Worm (Caenorhabditis elegans) whole organism, L4 larva: Measurements from ENCODE around the gene T24D5.3.

Experiments used
- F10B5.3 ChIP-seq: sonication (generic microtip); optimal IDR thresholded peaks from 2 replicates; lab custom pipeline; 2016; ENCODE audit warnings: mild to moderate bottlenecking, missing genetic modification characterization, missing compliant biosample characterization
- F26F4.8 ChIP-seq: fragments of 200-800 bp; sonication (Bioruptor generic); conservative IDR thresholded peaks from 2 replicates; pipeline ENCODE4 v1.3.6; 2022; ENCODE audit warnings: missing genetic modification characterization, missing compliant biosample characterization
- F49E8.2 ChIP-seq: sonication (generic microtip); optimal IDR thresholded peaks from 2 replicates; lab custom pipeline; 2016; ENCODE audit warnings: missing compliant biosample characterization, mild to moderate bottlenecking, missing genetic modification characterization, borderline replicate concordance
- R02D3.7 ChIP-seq: fragments of 150-350 bp; sonication (generic microtip); optimal IDR thresholded peaks from 3 replicates; lab custom pipeline; 2014; ENCODE audit warnings: missing biosample characterization, missing genetic modification characterization
- T26A8.4 ChIP-seq: fragments of 200-800 bp; sonication (Bioruptor generic); IDR thresholded peaks from 2 replicates; pipeline ENCODE4 v1.3.6; 2022; ENCODE audit warnings: missing genetic modification characterization, missing compliant biosample characterization
- Y105C5A.15 ChIP-seq: fragments of 200-800 bp; sonication (Bioruptor generic); IDR thresholded peaks from 2 replicates; pipeline ENCODE4 v1.3.6; 2022; ENCODE audit warnings: missing genetic modification characterization, missing compliant biosample characterization
- Y5F2A.4 ChIP-seq: fragments of 200-800 bp; sonication (Bioruptor generic); optimal IDR thresholded peaks from 2 replicates; lab custom pipeline; 2018; ENCODE audit warnings: mild to moderate bottlenecking, missing genetic modification characterization, missing compliant biosample characterization
- arid-1 ChIP-seq: fragments of 200-800 bp; sonication (Bioruptor generic); conservative IDR thresholded peaks from 2 replicates; pipeline ENCODE4 v1.3.6; 2022; ENCODE audit warnings: missing genetic modification reagents, missing genetic modification characterization, missing compliant biosample characterization
- ceh-20 ChIP-seq: fragments of 200-800 bp; sonication (Bioruptor generic); IDR thresholded peaks from 2 replicates; pipeline ENCODE4 v1.3.6; 2022; ENCODE audit warnings: missing genetic modification reagents, missing genetic modification characterization, missing compliant biosample characterization
- ceh-28 ChIP-seq: fragments of 150-350 bp; optimal IDR thresholded peaks from 2 replicates; lab custom pipeline; 2014; ENCODE audit warnings: missing biosample characterization, missing genetic modification reagents, missing genetic modification characterization
- ceh-44 ChIP-seq: fragments of 200-800 bp; sonication (Bioruptor generic); IDR thresholded peaks from 2 replicates; pipeline ENCODE4 v1.3.6; 2022; ENCODE audit warnings: missing genetic modification reagents, missing genetic modification characterization, missing compliant biosample characterization
- ceh-82 ChIP-seq: sonication (generic microtip); optimal IDR thresholded peaks from 2 replicates; lab custom pipeline; 2017; ENCODE audit warnings: missing biosample characterization, missing genetic modification characterization
- ces-1 ChIP-seq: fragments of 150-350 bp; sonication (generic microtip); optimal IDR thresholded peaks from 4 replicates; lab custom pipeline; 2014; ENCODE audit warnings: missing biosample characterization, missing genetic modification reagents, missing genetic modification characterization
- cey-2 ChIP-seq: sonication (generic microtip); optimal IDR thresholded peaks from 3 replicates; lab custom pipeline; 2017; ENCODE audit warnings: missing genetic modification characterization, mild to moderate bottlenecking, missing compliant biosample characterization, antibody characterized with exemption, borderline replicate concordance; ENCODE audit not compliant: insufficient read depth
- daf-12 ChIP-seq: fragments of 150-350 bp; optimal IDR thresholded peaks from 2 replicates; lab custom pipeline; 2014; ENCODE audit warnings: missing biosample characterization, missing genetic modification reagents, missing genetic modification characterization
- daf-16 ChIP-seq, 3 experiments: sonication (generic microtip); optimal IDR thresholded peaks; 2 replicates each; lab custom pipeline; 2016 to 2017; ENCODE audit warnings: missing genetic modification characterization in 3 of 3, missing genetic modification reagents in 3 of 3, mild to moderate bottlenecking in 2 of 3, missing compliant biosample characterization in 2 of 3, missing biosample characterization in 1 of 3, moderate library complexity in 1 of 3
- daf-19 ChIP-seq: fragments of 200-800 bp; sonication (Bioruptor generic); conservative IDR thresholded peaks from 2 replicates; pipeline ENCODE4 v1.3.6; 2022; ENCODE audit warnings: missing genetic modification characterization, missing compliant biosample characterization
- dmd-6 ChIP-seq: fragments of 200-800 bp; sonication (Bioruptor generic); IDR thresholded peaks from 2 replicates; pipeline ENCODE4 v1.3.6; 2022; ENCODE audit warnings: missing genetic modification reagents, missing genetic modification characterization, missing compliant biosample characterization
- duxl-1 ChIP-seq: sonication (generic microtip); optimal IDR thresholded peaks from 2 replicates; lab custom pipeline; 2016; ENCODE audit warnings: mild to moderate bottlenecking, missing genetic modification characterization, moderate library complexity, missing compliant biosample characterization; ENCODE audit not compliant: poor library complexity
- dve-1 ChIP-seq: sonication (generic microtip); optimal IDR thresholded peaks from 2 replicates; lab custom pipeline; 2017; ENCODE audit warnings: antibody characterized with exemption, mild to moderate bottlenecking, missing genetic modification characterization, missing compliant biosample characterization; ENCODE audit not compliant: insufficient read depth
- egl-27 ChIP-seq: sonication (generic microtip); optimal IDR thresholded peaks from 3 replicates; lab custom pipeline; 2017; ENCODE audit warnings: missing biosample characterization, missing genetic modification reagents, missing genetic modification characterization
- fos-1 ChIP-seq: fragments of 150-350 bp; optimal IDR thresholded peaks from 2 replicates; lab custom pipeline; 2014; ENCODE audit warnings: missing biosample characterization, missing genetic modification characterization
- hif-1 ChIP-seq, 2 experiments: sonication (generic microtip); optimal IDR thresholded peaks; 2 replicates each; lab custom pipeline; 2016 to 2017; ENCODE audit warnings: missing compliant biosample characterization in 2 of 2, missing genetic modification characterization in 2 of 2, missing genetic modification reagents in 2 of 2, missing genotype in 2 of 2, mild to moderate bottlenecking in 1 of 2
- hlh-11 ChIP-seq: fragments of 200-800 bp; sonication (Bioruptor generic); optimal IDR thresholded peaks from 2 replicates; lab custom pipeline; 2018; ENCODE audit warnings: mild to moderate bottlenecking, missing genetic modification characterization, missing compliant biosample characterization
- hlh-30 ChIP-seq: sonication (generic microtip); optimal IDR thresholded peaks from 2 replicates; lab custom pipeline; 2017; ENCODE audit warnings: antibody characterized with exemption, mild to moderate bottlenecking, missing genetic modification characterization, missing compliant biosample characterization; ENCODE audit not compliant: insufficient read depth
- hmg-1.1 ChIP-seq: fragments of 200-800 bp; sonication (Bioruptor generic); IDR thresholded peaks from 2 replicates; pipeline ENCODE4 v1.3.6; 2022; ENCODE audit warnings: missing genetic modification reagents, missing genetic modification characterization, missing compliant biosample characterization
- jun-1 ChIP-seq: fragments of 150-350 bp; optimal IDR thresholded peaks from 2 replicates; lab custom pipeline; 2014; ENCODE audit warnings: missing biosample characterization, missing genetic modification reagents, missing genetic modification characterization
- lin-13 ChIP-seq: fragments of 150-350 bp; optimal IDR thresholded peaks from 2 replicates; lab custom pipeline; 2014; ENCODE audit warnings: missing biosample characterization, missing genetic modification reagents, missing genetic modification characterization
- lin-15B ChIP-seq: fragments of 150-350 bp; sonication (generic microtip); optimal IDR thresholded peaks from 3 replicates; lab custom pipeline; 2014; ENCODE audit warnings: missing biosample characterization, missing genetic modification characterization
- lin-38 ChIP-seq: fragments of 200-800 bp; sonication (Bioruptor generic); IDR thresholded peaks from 2 replicates; pipeline ENCODE4 v1.3.6; 2022; ENCODE audit warnings: missing genetic modification reagents, missing genetic modification characterization, missing compliant biosample characterization
- lir-3 ChIP-seq: sonication (generic microtip); optimal IDR thresholded peaks from 2 replicates; lab custom pipeline; 2016; ENCODE audit warnings: mild to moderate bottlenecking, missing genetic modification characterization, missing compliant biosample characterization
- madf-5 ChIP-seq, 2 experiments: fragments of 200-800 bp; sonication (Bioruptor generic); IDR thresholded peaks; 2 replicates each; pipeline ENCODE4 v1.3.6; 2022; ENCODE audit warnings: missing compliant biosample characterization in 2 of 2, missing genetic modification characterization in 2 of 2
- mdl-1 ChIP-seq, 2 experiments: fragments of 150-350 bp in 1 of 2; sonication (generic microtip) in 1 of 2; optimal IDR thresholded peaks; 2 replicates each; lab custom pipeline; 2014 to 2017; ENCODE audit warnings: missing biosample characterization in 2 of 2, missing genetic modification characterization in 2 of 2
- mdt-29 ChIP-seq: fragments of 200-800 bp; sonication (Bioruptor generic); IDR thresholded peaks from 2 replicates; pipeline ENCODE4 v1.3.6; 2022; ENCODE audit warnings: missing genetic modification reagents, missing genetic modification characterization, missing compliant biosample characterization
- mep-1 ChIP-seq: fragments of 150-350 bp; sonication (generic microtip); optimal IDR thresholded peaks from 3 replicates; lab custom pipeline; 2014; ENCODE audit warnings: missing biosample characterization, missing genetic modification characterization
- mes-2 ChIP-seq: sonication (generic microtip); optimal IDR thresholded peaks from 2 replicates; lab custom pipeline; 2016; ENCODE audit warnings: missing genotype, mild to moderate bottlenecking, missing genetic modification characterization, missing compliant biosample characterization; ENCODE audit not compliant: poor library complexity, severe bottlenecking
- nhr-10 ChIP-seq: fragments of 150-350 bp; optimal IDR thresholded peaks from 2 replicates; lab custom pipeline; 2014; ENCODE audit warnings: missing biosample characterization, missing genetic modification characterization
- nhr-76 ChIP-seq: fragments of 150-350 bp; optimal IDR thresholded peaks from 2 replicates; lab custom pipeline; 2014; ENCODE audit warnings: missing biosample characterization, missing genetic modification characterization
- saeg-2 ChIP-seq: fragments of 200-800 bp; sonication (Bioruptor generic); IDR thresholded peaks from 2 replicates; pipeline ENCODE4 v1.3.6; 2022; ENCODE audit warnings: missing genetic modification reagents, missing genetic modification characterization, missing compliant biosample characterization
- sdz-12 ChIP-seq: fragments of 200-800 bp; sonication (Bioruptor generic); optimal IDR thresholded peaks from 2 replicates; lab custom pipeline; 2018; ENCODE audit warnings: mild to moderate bottlenecking, missing genetic modification characterization, missing compliant biosample characterization
- skn-1 ChIP-seq: fragments of 150-350 bp; optimal IDR thresholded peaks from 2 replicates; lab custom pipeline; 2014; ENCODE audit warnings: missing biosample characterization, missing genetic modification characterization
- snpc-4 ChIP-seq: fragments of 150-350 bp; optimal IDR thresholded peaks from 2 replicates; lab custom pipeline; 2014; ENCODE audit warnings: missing biosample characterization, missing genetic modification characterization
- spr-1 ChIP-seq: sonication (generic microtip); optimal IDR thresholded peaks from 2 replicates; lab custom pipeline; 2016; ENCODE audit warnings: mild to moderate bottlenecking, missing genetic modification characterization, missing compliant biosample characterization
- tag-97 ChIP-seq: fragments of 200-800 bp; sonication (Bioruptor generic); IDR thresholded peaks from 2 replicates; pipeline ENCODE4 v1.3.6; 2022; ENCODE audit warnings: missing genetic modification characterization, missing compliant biosample characterization
- tra-1 ChIP-seq: fragments of 200-800 bp; sonication (Bioruptor generic); IDR thresholded peaks from 2 replicates; pipeline ENCODE4 v1.3.6; 2022; ENCODE audit warnings: missing genetic modification reagents, missing genetic modification characterization, missing compliant biosample characterization
- unc-39 ChIP-seq: sonication (generic microtip); optimal IDR thresholded peaks from 2 replicates; lab custom pipeline; 2017; ENCODE audit warnings: missing biosample characterization, missing genetic modification characterization
- zag-1 ChIP-seq: fragments of 150-350 bp; optimal IDR thresholded peaks from 2 replicates; lab custom pipeline; 2014; ENCODE audit warnings: missing biosample characterization, missing genetic modification characterization
- zip-11 ChIP-seq: fragments of 200-800 bp; sonication (Bioruptor generic); IDR thresholded peaks from 2 replicates; pipeline ENCODE4 v1.3.6; 2022; ENCODE audit warnings: missing genetic modification characterization, missing compliant biosample characterization
- ztf-11 ChIP-seq: fragments of 150-350 bp; optimal IDR thresholded peaks from 2 replicates; lab custom pipeline; 2014; ENCODE audit warnings: missing biosample characterization, missing genetic modification characterization
- ztf-7 ChIP-seq: fragments of 150-350 bp; optimal IDR thresholded peaks from 2 replicates; lab custom pipeline; 2014; ENCODE audit warnings: missing biosample characterization, missing genetic modification characterization

T24D5.3 gene

DNA sequence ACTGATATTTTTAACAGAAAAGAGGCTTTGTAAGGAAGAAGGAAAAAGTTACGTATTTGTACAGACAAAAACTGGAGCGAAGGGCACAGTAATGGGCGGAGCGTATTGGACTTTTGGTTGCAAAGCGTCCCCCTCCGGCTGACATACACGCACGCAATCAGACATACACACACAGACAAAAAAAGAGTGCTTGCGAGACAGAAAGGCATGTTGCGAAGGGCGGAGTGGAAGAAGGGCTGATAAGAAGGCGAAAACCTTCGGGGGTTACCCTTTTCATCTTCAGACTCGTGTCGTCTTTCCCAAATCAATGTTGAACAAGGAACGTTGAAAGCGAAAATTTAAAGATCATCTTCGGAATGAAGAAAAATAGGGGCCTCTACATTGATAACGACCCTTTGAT is 50.7 kb downstream of the T24D5.3 start (continued):
- TF ChIP-seq hlh-30 (tag; lab: Kevin White, UChicago) (peak; percentile 72), mdt-29 (GFP tag; lab: Robert Waterston, UW) (no peak), saeg-2 (GFP tag; lab: Robert Waterston, UW) (0 out of 2 replicates have a peak, but pooled peaks have one; percentile 37), duxl-1 (tag; lab: Kevin White, UChicago) (no peak), lin-38 (GFP tag; lab: Robert Waterston, UW) (no peak; the same call in 1 of the 2 replicates), unc-39 (no peak), arid-1 (no peak), tag-97 (GFP tag; lab: Robert Waterston, UW) (no peak), snpc-4 (no peak), dmd-6 (GFP tag; lab: Robert Waterston, UW) (peak; percentile 89), ztf-11 (tag; lab: Kevin White, UChicago) (no peak), ceh-82 (tag; lab: Kevin White, UChicago) (no peak), jun-1 (peak; percentile 20), spr-1 (tag; lab: Kevin White, UChicago) (no peak), lin-13 (GFP tag; lab: Kevin White, UChicago) (peak; percentile 30), skn-1 (tag; lab: Kevin White, UChicago) (no peak), zip-11 (GFP tag; lab: Robert Waterston, UW) (no peak), ceh-20 (GFP tag; lab: Robert Waterston, UW) (peak; percentile 36; the same call in 1 of the 2 replicates), dve-1 (tag; lab: Kevin White, UChicago) (peak; percentile 89), nhr-10 (tag; lab: Kevin White, UChicago) (peak; percentile 24), fos-1 (tag; lab: Kevin White, UChicago) (no peak), ceh-44 (GFP tag; lab: Robert Waterston, UW) (no peak), F26F4.8 (GFP tag; lab: Robert Waterston, UW) (no peak), ztf-7 (no peak), lin-15B (tag; lab: Kevin White, UChicago) (no peak), daf-12 (tag; lab: Kevin White, UChicago) (no peak), hmg-1.1 (GFP tag; lab: Robert Waterston, UW) (peak; percentile 40), Y105C5A.15 (no peak), lir-3 (tag; lab: Kevin White, UChicago) (no peak), F10B5.3 (tag; lab: Kevin White, UChicago) (no peak), nhr-76 (tag; lab: Kevin White, UChicago) (no peak), Y5F2A.4 (GFP tag; lab: Kevin White, UChicago) (no peak), tra-1 (peak; percentile 87), daf-16 (GFP tag; optimal IDR thresholded peaks at IDR 0.05; lab: Kevin White, UChicago) (peak in 1 of 2 experiments; percentile 21), daf-16 (tag; optimal IDR thresholded peaks at IDR 0.05; lab: Kevin White, UChicago) (peak; percentile 76), cey-2 (tag; lab: Kevin White, UChicago) (peak; percentile 27), F49E8.2 (tag; lab: Kevin White, UChicago) (no peak), R02D3.7 (tag; lab: Kevin White, UChicago) (no peak), zag-1 (tag; lab: Kevin White, UChicago) (no peak), madf-5 (GFP tag; IDR thresholded peaks at IDR 0.05; lab: Robert Waterston, UW) (no peak), hlh-11 (tag; lab: Kevin White, UChicago) (peak; percentile 92), mdl-1 (tag; optimal IDR thresholded peaks at IDR 0.05; lab: Kevin White, UChicago) (peak; percentile 80 to 92), mep-1 (tag; lab: Kevin White, UChicago) (peak; percentile 65), egl-27 (tag; lab: Kevin White, UChicago) (no peak), ces-1 (GFP tag; lab: Kevin White, UChicago) (no peak), sdz-12 (GFP tag; lab: Kevin White, UChicago) (no peak), hif-1 (tag; optimal IDR thresholded peaks at IDR 0.05; lab: Kevin White, UChicago) (peak in 1 of 2 experiments; percentile 9), mes-2 (tag; lab: Kevin White, UChicago) (peak; percentile 59), T26A8.4 (GFP tag; lab: Robert Waterston, UW) (no peak), daf-19 (no peak), ceh-28 (no peak)
